Fruit fly (Drosophila melanogaster): Measurements from ENCODE around the gene CG16721.

Gene CG16721

DNA sequence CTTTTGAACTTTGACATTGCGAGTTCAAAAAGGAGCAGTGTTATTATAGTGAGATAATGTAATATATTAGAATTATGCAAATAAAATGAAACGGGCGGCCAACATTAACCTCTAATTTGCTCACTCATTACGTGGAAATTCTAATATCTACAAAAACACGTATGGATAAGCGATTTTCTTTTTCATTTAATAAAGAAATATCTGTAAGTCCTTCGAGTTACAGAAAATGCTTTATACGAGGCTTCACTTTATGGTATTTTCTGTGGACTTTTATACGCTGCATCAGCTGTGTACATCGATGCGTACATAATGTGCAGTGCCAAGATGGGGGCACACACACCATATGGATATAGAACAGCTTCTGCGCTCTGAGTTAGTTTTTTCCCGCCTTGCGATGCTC lies 6.3 kb downstream of the CG16721 start:
- no peak for TF ChIP-seq CG17801 (GFP tag; optimal IDR thresholded peaks at IDR 0.05; ENCODE audit: partially characterized antibody)

DNA sequence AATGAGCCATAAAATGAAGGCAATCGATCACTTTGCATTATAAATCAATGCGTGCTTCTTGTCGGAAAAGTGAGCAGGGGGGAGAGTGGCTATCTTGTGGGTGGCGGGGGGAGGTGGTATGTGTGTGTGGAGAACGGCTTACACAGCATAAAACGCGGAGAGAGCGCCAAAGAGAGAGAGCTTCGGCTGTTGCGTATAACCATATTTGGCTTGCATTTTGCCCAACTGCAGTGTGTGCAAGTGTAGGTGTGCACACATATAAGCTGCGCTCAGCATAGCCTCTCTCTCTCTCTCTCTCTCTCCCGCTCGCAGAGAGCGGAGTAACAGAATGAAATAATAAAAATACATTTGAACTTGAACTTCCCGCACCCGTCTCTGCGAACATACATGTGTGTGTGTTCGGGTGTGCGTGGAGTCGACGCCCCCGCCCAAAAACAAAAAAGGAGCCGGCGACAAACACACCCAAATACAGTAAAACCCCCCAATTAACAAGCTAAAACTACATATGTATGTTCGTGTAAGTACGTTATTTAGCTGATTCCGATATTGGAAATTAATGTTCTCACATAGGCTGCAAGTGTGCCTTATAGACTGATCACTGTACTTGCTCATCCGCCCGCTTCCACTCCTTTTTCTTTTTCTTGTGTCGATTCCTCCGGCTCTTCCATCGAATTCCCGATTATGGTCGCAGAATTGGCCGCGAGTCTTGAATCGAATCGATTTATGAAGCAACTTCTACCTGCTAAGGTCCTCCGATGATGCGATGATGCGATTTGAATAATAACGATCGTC lies 7.3 kb downstream of the CG16721 start:
- peak; percentile 5 for TF ChIP-seq CG17801 (GFP tag; optimal IDR thresholded peaks at IDR 0.05; ENCODE audit: partially characterized antibody)

DNA sequence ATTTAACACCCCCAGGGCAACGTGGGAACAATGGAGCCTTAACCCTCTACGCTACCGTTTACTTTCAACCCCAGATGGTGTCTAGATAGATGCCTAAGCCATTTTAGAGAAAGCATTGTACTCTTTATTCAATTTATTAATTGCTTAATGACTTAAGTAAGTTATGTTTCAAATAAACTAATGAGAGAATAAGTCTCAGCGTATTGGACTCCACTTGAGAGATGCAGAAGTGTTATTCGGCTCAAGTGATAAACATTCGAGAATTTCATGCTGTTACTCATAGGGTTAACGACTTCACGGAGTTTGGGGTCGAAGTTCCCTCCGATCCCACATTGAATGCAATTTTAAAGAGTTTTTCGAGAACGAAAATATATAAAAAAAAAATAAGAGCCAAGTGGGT lies 8.6 kb downstream of the CG16721 start:
- TF ChIP-seq CG17801 (GFP tag; optimal IDR thresholded peaks at IDR 0.05; ENCODE audit: partially characterized antibody), result peak; percentile 2

DNA sequence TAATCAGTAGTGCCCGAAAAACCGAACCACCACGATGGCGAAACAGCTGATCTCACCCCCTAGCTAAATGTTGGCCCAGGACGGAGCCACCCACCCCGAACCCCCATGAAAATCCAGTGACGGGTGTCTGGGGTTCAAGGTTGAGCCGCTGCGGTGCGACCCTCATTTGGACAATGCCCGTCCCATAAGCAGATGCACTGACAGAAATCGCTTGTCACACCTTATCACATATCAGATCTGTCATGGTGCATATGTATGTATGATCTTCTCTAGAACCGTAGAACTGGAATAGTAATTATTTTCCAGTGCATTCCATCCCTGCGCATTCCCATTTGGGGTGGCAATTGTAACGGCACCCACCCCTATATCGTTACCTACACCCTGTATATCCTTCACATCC lies 9.3 kb downstream of the CG16721 start:
- no peak for TF ChIP-seq CG17801 (GFP tag; optimal IDR thresholded peaks at IDR 0.05; ENCODE audit: partially characterized antibody)

DNA sequence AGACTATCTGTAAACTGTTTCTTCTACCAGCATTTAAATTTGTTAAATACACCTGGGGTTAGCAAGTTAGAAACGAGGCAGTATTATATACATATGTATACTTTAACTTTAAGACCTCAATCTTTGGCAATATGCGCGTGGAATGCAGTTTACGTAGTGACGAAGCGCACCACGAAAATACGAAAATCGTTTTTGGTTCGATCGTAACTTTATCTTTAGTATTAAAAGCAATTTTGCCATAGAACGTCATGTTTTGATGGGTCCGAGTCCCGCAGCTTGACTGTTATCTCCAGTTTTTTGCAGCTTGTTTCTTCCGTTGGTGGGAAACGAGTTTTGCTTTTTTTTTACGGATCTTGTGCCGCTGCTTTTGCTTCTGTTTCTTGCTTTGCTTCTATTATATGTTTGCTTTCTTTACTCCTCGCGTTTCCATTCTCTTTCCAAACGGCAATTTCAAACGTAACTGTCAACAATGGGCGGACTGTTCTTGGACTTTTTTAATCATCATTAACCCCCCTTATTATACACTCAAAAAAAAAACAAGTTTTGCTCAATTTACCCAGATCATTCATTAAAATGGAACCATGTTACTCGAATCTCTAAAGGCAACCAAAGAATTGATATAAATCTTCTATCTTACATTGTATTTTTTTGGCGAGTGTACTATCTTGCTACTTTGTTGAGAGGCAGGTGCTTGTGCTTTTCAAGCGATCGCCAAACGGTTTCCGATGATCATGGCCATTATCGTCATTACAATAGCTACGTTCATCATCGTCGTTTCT lies 12.2 kb downstream of the CG16721 start:
- no peak for TF ChIP-seq CG17801 (GFP tag; optimal IDR thresholded peaks at IDR 0.05; ENCODE audit: partially characterized antibody)

DNA sequence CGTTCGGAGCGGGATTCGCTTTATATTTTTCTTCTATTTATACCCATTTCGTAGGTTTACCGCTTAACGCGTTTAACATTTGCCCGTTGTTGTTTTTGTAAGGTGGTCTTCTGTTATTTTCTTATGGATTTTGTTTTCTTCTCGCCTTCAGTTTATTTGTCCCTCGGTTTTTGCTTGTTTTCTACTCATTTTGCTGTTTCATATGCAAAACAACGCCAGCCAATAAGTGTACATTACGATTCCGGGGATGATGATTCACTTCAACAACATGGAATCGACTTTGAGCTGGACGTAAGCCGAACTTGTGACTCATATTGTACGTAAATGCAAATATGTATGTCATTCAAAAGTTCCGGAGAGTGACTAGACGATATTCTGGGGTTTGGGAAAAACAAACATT lies 12.8 kb downstream of the CG16721 start:
- no peak for TF ChIP-seq CG17801 (GFP tag; optimal IDR thresholded peaks at IDR 0.05; ENCODE audit: partially characterized antibody)

DNA sequence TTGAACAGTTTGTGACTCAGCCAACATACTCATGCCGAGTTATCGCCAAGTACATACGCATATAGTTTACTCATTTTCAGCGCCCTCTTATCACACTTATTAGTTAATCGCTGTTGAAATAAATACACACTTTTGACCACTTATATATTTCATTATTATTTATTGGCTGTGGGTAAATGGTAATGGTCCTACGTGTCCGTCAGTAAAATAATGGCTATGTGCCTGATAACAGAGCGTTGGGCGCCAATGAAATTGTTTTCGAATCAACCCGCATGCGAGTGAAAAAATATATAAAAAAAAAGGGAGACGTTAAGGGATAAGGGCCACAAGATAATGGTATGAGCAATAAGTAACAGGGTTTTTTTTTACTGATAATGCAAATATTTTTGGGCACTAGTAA lies 13.5 kb downstream of the CG16721 start:
- no peak for TF ChIP-seq CG17801 (GFP tag; optimal IDR thresholded peaks at IDR 0.05; ENCODE audit: partially characterized antibody)

DNA sequence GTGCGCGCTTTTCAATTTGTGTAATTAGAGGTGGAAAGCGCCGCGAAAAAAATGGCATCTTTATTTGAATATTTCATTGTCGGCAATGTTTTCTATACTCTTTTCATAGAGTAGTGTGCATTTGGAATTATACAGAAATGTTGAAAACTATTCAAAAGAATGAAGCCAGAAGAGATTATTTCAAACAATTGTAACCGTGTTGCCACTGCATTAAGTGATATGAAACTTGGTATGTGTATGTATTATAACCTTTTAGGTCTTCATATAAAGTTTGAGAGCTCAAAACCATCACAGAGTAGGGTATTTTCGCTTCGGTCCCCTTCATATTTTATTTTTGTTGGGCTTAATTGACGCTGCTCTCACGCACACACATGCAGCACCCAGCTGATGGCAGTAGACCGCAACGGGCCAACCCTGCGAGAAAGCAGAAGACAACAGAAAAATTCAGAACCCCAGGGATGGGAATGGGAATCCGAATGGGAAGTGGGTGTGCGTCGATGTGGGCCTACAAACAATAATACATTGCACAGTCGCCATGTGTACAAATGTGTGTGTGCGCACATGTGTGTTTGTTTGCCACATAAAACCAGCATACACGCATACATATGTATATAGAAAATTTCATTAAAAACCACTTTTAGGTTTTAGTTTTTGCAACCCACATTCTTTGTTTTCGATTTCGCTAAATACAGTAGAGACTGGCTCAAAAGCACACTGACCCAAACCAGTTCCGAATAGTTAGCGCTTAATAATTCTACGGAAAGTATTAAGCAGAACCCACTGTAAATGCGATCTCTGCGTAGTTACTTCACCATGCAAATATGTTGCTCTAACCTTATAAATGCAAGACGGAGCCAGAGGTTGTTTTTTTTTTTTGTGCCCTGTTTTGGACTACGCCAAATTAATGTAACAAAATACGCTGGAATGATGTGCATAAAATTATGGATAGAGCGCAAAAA lies 15.1 kb downstream of the CG16721 start:
- TF ChIP-seq CG17801 (GFP tag; optimal IDR thresholded peaks at IDR 0.05; ENCODE audit: partially characterized antibody), result peak; percentile 9

DNA sequence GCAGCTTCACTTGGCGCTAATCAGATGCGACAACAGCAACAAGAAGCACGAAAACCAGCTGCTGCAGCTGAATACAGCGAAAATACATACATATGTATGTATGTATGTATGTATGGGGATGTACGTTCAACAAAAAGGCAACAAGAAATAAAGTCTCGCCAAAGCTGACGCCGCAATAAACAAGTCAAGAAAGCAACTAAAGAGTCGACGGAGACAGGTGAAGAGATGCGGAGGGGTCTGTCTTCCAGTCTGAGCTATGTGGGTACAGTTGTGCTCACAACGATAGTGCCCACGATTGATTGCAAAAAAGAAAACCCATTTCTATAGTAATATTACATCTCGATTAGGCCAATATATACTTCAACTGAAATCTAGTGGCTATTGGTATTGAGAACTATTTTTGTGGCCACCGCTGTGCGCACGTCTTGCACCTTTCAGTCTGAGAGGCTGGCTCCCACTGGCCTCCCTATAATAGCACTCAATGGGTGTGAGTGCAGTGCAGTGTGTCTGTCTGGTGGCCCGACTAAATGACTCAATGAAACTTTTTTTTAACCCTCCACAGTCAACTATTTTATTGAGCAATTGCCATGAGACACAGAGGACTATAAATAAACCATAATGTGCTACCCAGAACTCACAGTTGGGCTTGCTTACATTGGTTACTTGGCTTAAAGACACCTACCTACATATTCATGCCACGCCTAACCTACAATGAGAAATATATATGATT lies 16.3 kb downstream of the CG16721 start:
- TF ChIP-seq CG17801 (GFP tag; optimal IDR thresholded peaks at IDR 0.05; ENCODE audit: partially characterized antibody), result peak; percentile 92

DNA sequence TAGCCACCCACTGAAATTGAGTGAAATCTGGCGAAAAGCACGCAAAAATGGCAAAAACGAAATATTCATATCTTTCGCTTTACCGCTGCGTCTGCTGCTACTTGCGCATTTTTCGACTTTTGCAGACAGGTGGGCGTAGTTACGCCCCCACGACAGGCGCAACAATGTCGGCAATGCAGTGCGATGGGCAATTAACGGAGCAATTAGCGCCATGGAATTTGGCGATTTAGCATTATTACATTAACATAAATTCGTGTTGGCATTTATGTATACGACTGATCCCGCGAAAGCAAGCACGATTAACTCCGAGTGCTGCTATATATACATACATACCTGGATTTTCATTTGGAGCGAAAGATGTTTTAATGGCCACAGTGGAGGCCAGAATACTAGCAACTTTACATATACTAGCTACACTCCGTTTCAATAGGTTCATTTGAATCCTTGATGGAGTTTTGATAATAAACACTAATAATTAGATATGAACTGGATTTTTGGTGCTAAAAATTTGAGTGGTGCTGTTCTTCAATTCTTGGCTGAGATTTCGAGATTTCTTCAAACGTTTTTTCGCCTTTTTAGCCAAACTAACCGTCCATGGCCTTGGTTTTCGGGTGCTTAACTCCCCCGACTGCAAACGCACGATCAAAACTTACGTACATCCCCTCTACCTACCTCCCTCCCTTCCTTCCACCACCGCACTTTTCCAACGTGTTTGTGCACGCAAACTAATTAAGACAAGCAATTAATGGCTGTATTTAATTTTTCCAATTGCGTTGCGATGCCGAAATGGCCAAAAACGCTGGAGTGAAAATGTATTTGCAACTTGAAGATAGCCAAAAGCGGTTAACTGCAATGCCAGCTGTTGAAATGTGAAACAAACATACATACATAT lies 17.4 kb downstream of the CG16721 start:
- TF ChIP-seq CG17801 (GFP tag; optimal IDR thresholded peaks at IDR 0.05; ENCODE audit: partially characterized antibody), result no peak

DNA sequence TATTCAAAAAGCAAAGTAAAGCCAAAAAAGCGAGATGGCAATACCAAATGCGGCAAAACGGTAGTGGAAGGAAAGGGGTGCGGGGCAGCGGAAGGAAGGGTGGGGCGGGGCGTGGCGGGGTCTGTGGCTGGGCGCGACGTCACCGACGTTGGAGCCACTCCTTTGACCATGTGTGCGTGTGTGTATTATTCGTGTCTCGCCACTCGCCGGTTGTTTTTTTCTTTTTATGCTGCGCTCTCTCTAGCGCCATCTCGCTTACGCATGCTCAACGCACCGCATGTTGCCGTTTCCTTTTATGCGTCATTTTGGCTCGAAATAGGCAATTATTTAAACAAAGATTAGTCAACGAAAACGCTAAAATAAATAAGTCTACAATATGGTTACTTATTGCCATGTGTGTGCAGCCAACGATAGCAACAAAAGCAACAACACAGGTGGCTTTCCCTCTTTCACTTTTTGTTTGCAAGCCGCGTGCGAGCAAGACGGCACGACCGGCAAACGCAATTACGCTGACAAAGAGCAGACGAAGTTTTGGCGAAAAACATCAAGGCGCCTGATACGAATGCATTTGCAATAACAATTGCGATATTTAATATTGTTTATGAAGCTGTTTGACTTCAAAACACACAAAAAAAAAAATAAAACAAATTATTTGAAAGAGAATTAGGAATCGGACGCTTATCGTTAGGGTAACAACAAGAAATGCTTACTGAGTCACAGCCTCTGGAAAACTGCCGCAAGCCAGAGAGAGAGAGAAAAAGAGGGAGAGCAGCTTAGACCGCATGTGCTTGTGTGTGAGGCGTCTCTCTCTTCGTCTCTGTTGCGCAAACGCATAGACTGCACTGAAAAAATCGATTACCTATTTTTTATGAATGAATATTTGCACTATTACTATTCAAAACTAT lies 19.8 kb downstream of the CG16721 start:
- no peak for TF ChIP-seq CG17801 (GFP tag; optimal IDR thresholded peaks at IDR 0.05; ENCODE audit: partially characterized antibody)

Data from ovary, adult (tissue).